Worm (Caenorhabditis elegans) whole organism, L4 larva: ENCODE data around the gene F10E7.1.

Experiments used
- ceh-82 ChIP-seq: sonication (generic microtip); optimal IDR thresholded peaks from 2 replicates; lab custom pipeline; 2017; ENCODE audit warnings: missing biosample characterization, missing genetic modification characterization
- lin-1 ChIP-seq: fragments of 200-800 bp; sonication (Bioruptor generic); IDR thresholded peaks from 2 replicates; pipeline ENCODE4 v1.3.6; 2022; ENCODE audit warnings: missing genetic modification reagents, missing genetic modification characterization, missing compliant biosample characterization
- lin-15B ChIP-seq: fragments of 150-350 bp; sonication (generic microtip); optimal IDR thresholded peaks from 3 replicates; lab custom pipeline; 2014; ENCODE audit warnings: missing biosample characterization, missing genetic modification characterization
- pqm-1 ChIP-seq: sonication (generic microtip); optimal IDR thresholded peaks from 2 replicates; lab custom pipeline; 2017; ENCODE audit warnings: missing biosample characterization, missing genetic modification characterization
- sdz-12 ChIP-seq: fragments of 200-800 bp; sonication (Bioruptor generic); optimal IDR thresholded peaks from 2 replicates; lab custom pipeline; 2018; ENCODE audit warnings: mild to moderate bottlenecking, missing genetic modification characterization, missing compliant biosample characterization
- unc-130 ChIP-seq: sonication (generic microtip); optimal IDR thresholded peaks from 2 replicates; lab custom pipeline; 2016; ENCODE audit warnings: missing genetic modification reagents, missing genetic modification characterization, missing compliant biosample characterization

DNA sequence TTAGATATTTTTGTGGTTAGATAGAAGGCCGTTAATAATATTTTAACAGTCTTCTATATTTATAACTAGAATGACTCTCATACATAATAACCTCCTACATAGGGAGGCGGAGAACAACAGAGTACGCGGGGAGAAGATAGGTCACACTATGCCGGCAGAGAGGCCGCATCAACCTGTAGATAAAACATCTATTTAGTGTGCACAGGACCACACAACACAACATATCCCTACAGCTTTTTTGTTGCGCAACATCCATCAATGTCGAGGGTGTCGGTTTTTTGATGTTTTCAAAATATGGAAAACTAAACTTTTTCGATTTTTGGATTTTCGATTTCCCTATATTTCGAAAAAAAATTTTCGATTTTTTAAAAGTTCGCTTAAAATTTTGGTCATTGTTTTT lies 35.7 kb upstream of the F10E7.1 start:
- TF ChIP-seq pqm-1 (tag; lab: Kevin White, UChicago) = no peak
- no peak for TF ChIP-seq ceh-82 (tag; lab: Kevin White, UChicago)
- TF ChIP-seq unc-130 (GFP tag; lab: Kevin White, UChicago) = no peak
- no peak for TF ChIP-seq lin-15B
- TF ChIP-seq sdz-12 (GFP tag; lab: Kevin White, UChicago) = no peak
- TF ChIP-seq lin-1 (GFP tag; lab: Robert Waterston, UW) = no peak
